Fruit fly (Drosophila melanogaster) whole organism, wandering third instar larva: ENCODE results near the gene CG42512.

ENCODE experiments used
- Abd-B ChIP-seq: fragments of >200 bp; optimal IDR thresholded peaks from 2 replicates; lab custom pipeline; 2017; ENCODE audit warnings: missing biosample characterization, missing genetic modification characterization
- CG32264 ChIP-seq: fragments of 200-800 bp; sonication (Bioruptor generic); optimal IDR thresholded peaks from 2 replicates; lab custom pipeline; 2016; ENCODE audit warnings: missing biosample characterization, missing genetic modification characterization
- Dif ChIP-seq: fragments of 200-275, 200-300 bp; sonication (Bioruptor generic); optimal IDR thresholded peaks from 2 replicates; lab custom pipeline; 2018; ENCODE audit warnings: missing biosample characterization, missing genetic modification characterization; ENCODE audit not compliant: partially characterized antibody
- Hr78 ChIP-seq: fragments of >200 bp; optimal IDR thresholded peaks from 2 replicates; lab custom pipeline; 2017; ENCODE audit warnings: missing biosample characterization, missing genetic modification characterization
- foxo ChIP-seq, 2 experiments: fragments of 200-800 bp; sonication (Bioruptor generic); optimal IDR thresholded peaks; 2 replicates in 1 of 2; 3 replicates in 1 of 2; lab custom pipeline; 2016 to 2017; ENCODE audit warnings: missing biosample characterization in 2 of 2, missing genetic modification characterization in 2 of 2
- pan ChIP-seq: fragments of >200 bp; optimal IDR thresholded peaks from 2 replicates; lab custom pipeline; 2017
- psq ChIP-seq: fragments of 200-800 bp; sonication (Bioruptor generic); optimal IDR thresholded peaks from 3 replicates; lab custom pipeline; 2017; ENCODE audit warnings: missing biosample characterization, mild to moderate bottlenecking, missing genetic modification characterization, moderate library complexity
- sv ChIP-seq: fragments of 200-800 bp; sonication (Bioruptor generic); optimal IDR thresholded peaks from 3 replicates; lab custom pipeline; 2016; ENCODE audit warnings: missing biosample characterization, missing genetic modification characterization
- usp ChIP-seq: fragments of >200 bp; optimal IDR thresholded peaks from 2 replicates; lab custom pipeline; 2017; ENCODE audit warnings: missing biosample characterization, missing genetic modification characterization

DNA sequence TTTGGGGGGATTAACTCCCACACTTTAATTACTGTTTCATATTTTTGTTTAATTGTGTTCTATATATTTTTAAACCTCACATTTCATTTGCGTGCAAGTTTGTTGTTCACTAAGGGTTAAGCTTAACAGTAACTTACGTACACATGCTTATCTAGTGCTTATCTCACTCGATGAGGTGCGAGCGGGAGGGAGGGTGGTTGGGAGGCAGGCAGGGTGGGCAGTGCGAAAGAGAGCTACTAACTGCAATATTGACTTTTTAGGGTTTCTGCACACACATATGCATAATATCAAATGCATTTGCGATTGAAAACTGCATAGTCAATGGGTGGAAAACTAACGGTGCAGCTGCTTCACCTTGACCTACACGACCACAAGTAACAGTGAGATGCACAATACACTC, 43.3 kb downstream of the CG42512 start:
- no peak for TF ChIP-seq Dif (GFP tag; lab: Kevin White, UChicago)
- TF ChIP-seq psq (GFP tag; lab: Kevin White, UChicago): no peak
- TF ChIP-seq Hr78 (GFP tag; lab: Kevin White, UChicago): no peak
- TF ChIP-seq usp (GFP tag; lab: Kevin White, UChicago): no peak
- TF ChIP-seq sv (GFP tag; lab: Kevin White, UChicago): no peak
- TF ChIP-seq pan (lab: Kevin White, UChicago): no peak
- TF ChIP-seq foxo (GFP tag; optimal IDR thresholded peaks at IDR 0.05; lab: Kevin White, UChicago): no peak
- no peak for TF ChIP-seq CG32264
- TF ChIP-seq Abd-B: no peak
